Fruit fly (Drosophila melanogaster) whole organism, embryonic: ENCODE results near the gene Syx5.

ENCODE experiments used
- ATbp ChIP-seq: fragments of 200-800 bp; sonication (Bioruptor generic); optimal IDR thresholded peaks from 2 replicates; lab custom pipeline; 2017; ENCODE audit warnings: missing biosample characterization, mild to moderate bottlenecking, missing genetic modification characterization, missing genetic modification reagents
- B-H2 ChIP-seq: fragments of 200-800 bp; sonication (Bioruptor generic); optimal IDR thresholded peaks from 2 replicates; lab custom pipeline; 2018; ENCODE audit warnings: missing biosample characterization, mild to moderate bottlenecking, missing genetic modification characterization
- BtbVII ChIP-seq: fragments of 200-800 bp; sonication (Bioruptor generic); optimal IDR thresholded peaks from 3 replicates; lab custom pipeline; 2017; ENCODE audit warnings: missing biosample characterization, mild to moderate bottlenecking, missing genetic modification characterization
- CG10274 ChIP-seq: fragments of 200-800 bp; sonication (Bioruptor generic); optimal IDR thresholded peaks from 3 replicates; lab custom pipeline; 2017; ENCODE audit warnings: missing biosample characterization, mild to moderate bottlenecking, missing genetic modification characterization
- CG10462 ChIP-seq: fragments of 200-800 bp; sonication (Bioruptor generic); optimal IDR thresholded peaks from 2 replicates; lab custom pipeline; 2016; ENCODE audit warnings: missing biosample characterization, missing genetic modification characterization
- CG11398 ChIP-seq: fragments of 200-800 bp; sonication (Bioruptor generic); optimal IDR thresholded peaks from 2 replicates; lab custom pipeline; 2016; ENCODE audit warnings: missing biosample characterization, missing genetic modification characterization
- CG11696 ChIP-seq: fragments of 200-800 bp; sonication (Bioruptor generic); IDR thresholded peaks from 2 replicates; pipeline ENCODE4 v1.3.6; 2022; ENCODE audit warnings: missing biosample characterization, missing genetic modification characterization
- CG12155 ChIP-seq: fragments of 200-800 bp; sonication (Bioruptor generic); optimal IDR thresholded peaks from 3 replicates; lab custom pipeline; 2016; ENCODE audit warnings: missing biosample characterization, missing genetic modification characterization
- CG12219 ChIP-seq: fragments of 200-800 bp; sonication (Bioruptor generic); optimal IDR thresholded peaks from 3 replicates; lab custom pipeline; 2018; ENCODE audit warnings: missing biosample characterization, mild to moderate bottlenecking, missing genetic modification characterization
- CG13424 ChIP-seq: fragments of 200-800 bp; sonication (Bioruptor generic); optimal IDR thresholded peaks from 2 replicates; lab custom pipeline; 2019; ENCODE audit warnings: missing biosample characterization, mild to moderate bottlenecking, missing genetic modification characterization, moderate library complexity
- CG14860 ChIP-seq: fragments of 200-800 bp; sonication (Bioruptor generic); IDR thresholded peaks from 3 replicates; pipeline ENCODE4 v1.3.6; 2022; ENCODE audit warnings: missing biosample characterization, missing genetic modification characterization; ENCODE audit not compliant: partially characterized antibody
- CG1529 ChIP-seq: fragments of 200-800 bp; sonication (Bioruptor generic); optimal IDR thresholded peaks from 3 replicates; lab custom pipeline; 2018; ENCODE audit warnings: missing biosample characterization, missing genetic modification characterization
- CG15479 ChIP-seq: fragments of 200-800 bp; sonication (Bioruptor generic); optimal IDR thresholded peaks from 3 replicates; lab custom pipeline; 2019; ENCODE audit warnings: missing biosample characterization, mild to moderate bottlenecking, missing genetic modification characterization, moderate library complexity
- CG15514 ChIP-seq: fragments of 200-800 bp; sonication (Bioruptor generic); optimal IDR thresholded peaks from 3 replicates; lab custom pipeline; 2017; ENCODE audit warnings: missing biosample characterization, missing genetic modification characterization, mild to moderate bottlenecking, moderate library complexity, missing genetic modification reagents
- CG15696 ChIP-seq: fragments of 200-800 bp; sonication (Bioruptor generic); optimal IDR thresholded peaks from 2 replicates; lab custom pipeline; 2019; ENCODE audit warnings: missing biosample characterization, mild to moderate bottlenecking, missing genetic modification characterization, moderate library complexity
- CG16863 ChIP-seq: fragments of 200-800 bp; sonication (Bioruptor generic); optimal IDR thresholded peaks from 3 replicates; lab custom pipeline; 2016; ENCODE audit warnings: missing biosample characterization, missing genetic modification characterization
- CG17912 ChIP-seq: fragments of 200-800 bp; sonication (Bioruptor generic); optimal IDR thresholded peaks from 2 replicates; lab custom pipeline; 2018; ENCODE audit warnings: missing biosample characterization, mild to moderate bottlenecking, missing genetic modification characterization
- CG18764 ChIP-seq: fragments of 200-800 bp; sonication (Bioruptor generic); optimal IDR thresholded peaks from 3 replicates; lab custom pipeline; 2016; ENCODE audit warnings: missing biosample characterization, missing genetic modification characterization
- CG2129 ChIP-seq: fragments of 200-800 bp; sonication (Bioruptor generic); IDR thresholded peaks from 2 replicates; pipeline ENCODE4 v1.3.6; 2022; ENCODE audit warnings: missing biosample characterization, missing genetic modification characterization; ENCODE audit not compliant: partially characterized antibody
- CG3163 ChIP-seq: fragments of 200-800 bp; sonication (Bioruptor generic); optimal IDR thresholded peaks from 3 replicates; lab custom pipeline; 2016; ENCODE audit warnings: missing biosample characterization, missing genetic modification characterization
- CG8089 ChIP-seq: fragments of 200-800 bp; sonication (Bioruptor generic); optimal IDR thresholded peaks from 3 replicates; lab custom pipeline; 2016; ENCODE audit warnings: missing biosample characterization, missing genetic modification characterization
- CG8765 ChIP-seq: fragments of 200-800 bp; sonication (Bioruptor generic); IDR thresholded peaks from 2 replicates; pipeline ENCODE4 v1.3.6; 2022; ENCODE audit warnings: missing biosample characterization, missing genetic modification characterization
- CG9215 ChIP-seq: fragments of 200-800 bp; sonication (Bioruptor generic); IDR thresholded peaks from 2 replicates; pipeline ENCODE4 v1.3.6; 2022; ENCODE audit warnings: missing biosample characterization, missing genetic modification characterization
- HLH54F ChIP-seq: fragments of 200-800 bp; sonication (Bioruptor generic); optimal IDR thresholded peaks from 3 replicates; lab custom pipeline; 2016; ENCODE audit warnings: missing biosample characterization, missing genetic modification characterization
- Hr78 ChIP-seq, 2 experiments: fragments of 200-800 bp in 1 of 2; fragments of >200 bp in 1 of 2; sonication (Bioruptor generic) in 1 of 2; optimal IDR thresholded peaks; 2 replicates each; lab custom pipeline; 2017 to 2019; ENCODE audit warnings: missing biosample characterization in 2 of 2, missing genetic modification characterization in 2 of 2, mild to moderate bottlenecking in 1 of 2, moderate library complexity in 1 of 2
- Nf-YB ChIP-seq: fragments of 200-800 bp; sonication (Bioruptor generic); optimal IDR thresholded peaks from 3 replicates; lab custom pipeline; 2019; ENCODE audit warnings: missing biosample characterization, mild to moderate bottlenecking, missing genetic modification characterization, moderate library complexity
- Side ChIP-seq: fragments of 200-800 bp; sonication (Bioruptor generic); optimal IDR thresholded peaks from 2 replicates; lab custom pipeline; 2016; ENCODE audit warnings: missing biosample characterization, missing genetic modification characterization
- Six4 ChIP-seq: fragments of 200-800 bp; sonication (Bioruptor generic); optimal IDR thresholded peaks from 2 replicates; lab custom pipeline; 2016; ENCODE audit warnings: missing biosample characterization, missing genetic modification characterization
- Xbp1 ChIP-seq: fragments of 200-800 bp; sonication (Bioruptor generic); optimal IDR thresholded peaks from 3 replicates; lab custom pipeline; 2016; ENCODE audit warnings: missing biosample characterization, mild to moderate bottlenecking, missing genetic modification characterization
- aop ChIP-seq: fragments of 200-800 bp; sonication (Bioruptor generic); IDR thresholded peaks from 2 replicates; pipeline ENCODE4 v1.3.6; 2022; ENCODE audit warnings: missing biosample characterization, missing genetic modification characterization
- bowl ChIP-seq: fragments of 200-800 bp; sonication (Bioruptor generic); IDR thresholded peaks from 2 replicates; pipeline ENCODE4 v1.3.6; 2022; ENCODE audit warnings: missing biosample characterization, missing genetic modification characterization
- ci ChIP-seq: fragments of 200-800 bp; sonication (Bioruptor generic); IDR thresholded peaks from 3 replicates; pipeline ENCODE4 v1.3.6; 2022; ENCODE audit warnings: missing biosample characterization, missing genetic modification characterization
- cwo ChIP-seq: fragments of 200-800 bp; sonication (Bioruptor generic); optimal IDR thresholded peaks from 3 replicates; lab custom pipeline; 2017; ENCODE audit warnings: missing biosample characterization, missing genetic modification characterization, mild to moderate bottlenecking, moderate library complexity, missing genetic modification reagents
- esg ChIP-seq: fragments of 200-800 bp; sonication (Bioruptor generic); conservative IDR thresholded peaks from 2 replicates; pipeline ENCODE4 v1.3.6; 2022; ENCODE audit warnings: missing biosample characterization, missing genetic modification characterization
- ewg ChIP-seq: fragments of 200-800 bp; sonication (Bioruptor generic); optimal IDR thresholded peaks from 3 replicates; lab custom pipeline; 2017; ENCODE audit warnings: mild to moderate bottlenecking, missing biosample characterization, missing genetic modification reagents, missing genetic modification characterization
- jumu ChIP-seq: fragments of 200-800 bp; sonication (Bioruptor generic); optimal IDR thresholded peaks from 3 replicates; lab custom pipeline; 2016; ENCODE audit warnings: missing biosample characterization, missing genetic modification characterization
- lbe ChIP-seq: fragments of 200-800 bp; sonication (Bioruptor generic); optimal IDR thresholded peaks from 2 replicates; lab custom pipeline; 2016; ENCODE audit warnings: missing biosample characterization, mild to moderate bottlenecking, missing genetic modification characterization
- lola ChIP-seq, 3 experiments: fragments of >200 bp in 2 of 3; fragments of 200-800 bp in 1 of 3; sonication (Bioruptor generic) in 1 of 3; optimal IDR thresholded peaks; 2 replicates each; lab custom pipeline; 2017 to 2019; ENCODE audit warnings: missing biosample characterization in 3 of 3, missing genetic modification characterization in 3 of 3, mild to moderate bottlenecking in 1 of 3, moderate library complexity in 1 of 3
- nerfin-2 ChIP-seq: fragments of 200-800 bp; sonication (Bioruptor generic); IDR thresholded peaks from 2 replicates; pipeline ENCODE4 v1.3.6; 2022; ENCODE audit warnings: missing biosample characterization, missing genetic modification characterization; ENCODE audit not compliant: partially characterized antibody
- odd ChIP-seq: fragments of 200-800 bp; sonication (Bioruptor generic); optimal IDR thresholded peaks from 2 replicates; lab custom pipeline; 2017; ENCODE audit warnings: missing biosample characterization, mild to moderate bottlenecking, missing genetic modification characterization
- repo ChIP-seq: fragments of 200-800 bp; sonication (Bioruptor generic); optimal IDR thresholded peaks from 2 replicates; lab custom pipeline; 2016; ENCODE audit warnings: missing biosample characterization, missing genetic modification characterization
- shn ChIP-seq: fragments of 200-800 bp; sonication (Bioruptor generic); optimal IDR thresholded peaks from 3 replicates; lab custom pipeline; 2016; ENCODE audit warnings: missing biosample characterization, missing genetic modification characterization
- so ChIP-seq: fragments of 200-800 bp; sonication (Bioruptor generic); IDR thresholded peaks from 3 replicates; pipeline ENCODE4 v1.3.6; 2022; ENCODE audit warnings: missing biosample characterization, missing genetic modification characterization
- stc ChIP-seq: fragments of 200-800 bp; sonication (Bioruptor generic); IDR thresholded peaks from 2 replicates; pipeline ENCODE4 v1.3.6; 2022; ENCODE audit warnings: missing biosample characterization, missing genetic modification characterization
- tin ChIP-seq: fragments of 200-800 bp; sonication (Bioruptor generic); optimal IDR thresholded peaks from 3 replicates; lab custom pipeline; 2016; ENCODE audit warnings: missing biosample characterization, missing genetic modification characterization
- trh ChIP-seq: fragments of 200-800 bp; sonication (Bioruptor generic); optimal IDR thresholded peaks from 2 replicates; lab custom pipeline; 2016; ENCODE audit warnings: missing biosample characterization, missing genetic modification characterization
- wdn ChIP-seq: fragments of 200-800 bp; sonication (Bioruptor generic); IDR thresholded peaks from 2 replicates; pipeline ENCODE4 v1.3.6; 2022; ENCODE audit warnings: missing biosample characterization, missing genetic modification characterization
- zen2 ChIP-seq: fragments of 200-800 bp; sonication (Bioruptor generic); IDR thresholded peaks from 3 replicates; pipeline ENCODE4 v1.3.6; 2022; ENCODE audit warnings: missing biosample characterization, missing genetic modification characterization; ENCODE audit not compliant: partially characterized antibody

The Syx5 gene

DNA sequence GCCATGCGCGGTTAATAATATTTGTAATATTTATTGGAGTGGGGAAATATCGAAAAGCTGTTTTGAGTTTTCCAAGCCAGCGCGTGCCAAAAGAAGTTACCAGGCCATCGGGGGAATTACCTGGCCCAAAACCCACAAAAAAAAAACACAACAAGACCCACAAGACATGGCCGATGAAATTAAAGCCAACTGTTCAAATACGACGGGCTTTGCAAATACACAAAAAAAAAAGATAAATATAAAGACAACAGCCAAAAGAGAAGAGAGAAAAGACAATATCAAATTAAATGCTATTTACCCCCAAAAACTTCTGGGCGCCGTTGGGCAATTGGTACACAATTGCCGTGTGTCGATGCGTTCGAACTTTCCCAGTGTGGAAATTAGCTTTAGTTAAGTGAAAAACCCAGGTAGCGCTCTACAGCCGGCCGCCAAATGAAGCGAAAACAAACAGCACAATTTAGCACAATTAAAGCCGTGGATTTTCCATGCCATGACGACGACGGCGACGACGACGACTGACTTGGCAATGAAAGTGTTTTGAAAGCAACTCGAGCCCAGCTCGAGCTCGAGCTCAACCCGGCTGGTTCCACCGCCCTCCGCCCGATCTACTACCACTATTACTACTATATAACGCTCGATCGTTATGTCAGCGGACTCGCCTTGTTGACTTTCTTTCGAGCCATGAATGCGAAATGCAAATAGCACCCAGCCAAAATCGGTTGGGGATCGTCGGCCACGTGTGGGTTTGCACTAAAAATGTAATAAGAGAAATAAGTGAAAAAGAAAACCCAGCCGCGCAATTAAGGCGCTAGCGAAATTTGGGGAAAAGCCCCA is 10.8 kb downstream of the Syx5 start (continued):
- TF ChIP-seq lola (GFP tag; optimal IDR thresholded peaks at IDR 0.05; lab: Kevin White, UChicago): no peak
- peak; percentile 54; the same call in 2 of the 3 replicates for TF ChIP-seq so
- TF ChIP-seq CG3163 (GFP tag; lab: Kevin White, UChicago): peak; percentile 12
- TF ChIP-seq ATbp (GFP tag; lab: Kevin White, UChicago): peak; percentile 91
- TF ChIP-seq tin (GFP tag; lab: Kevin White, UChicago): no peak
- no peak for TF ChIP-seq aop (GFP tag; lab: Robert Waterston, UW)
- TF ChIP-seq ci (GFP tag; lab: Robert Waterston, UW): peak; percentile 70; the same call in 2 of the 3 replicates
- TF ChIP-seq CG9215 (GFP tag; lab: Robert Waterston, UW): no peak
- TF ChIP-seq CG12219 (GFP tag; lab: Kevin White, UChicago): no peak
- TF ChIP-seq CG16863 (GFP tag; lab: Kevin White, UChicago): no peak
- TF ChIP-seq CG13424 (tag; lab: Kevin White, UChicago): peak; percentile 26
- TF ChIP-seq stc: peak; percentile 43; the same call in 1 of the 2 replicates
- no peak for TF ChIP-seq trh (GFP tag; lab: Kevin White, UChicago)
- no peak for TF ChIP-seq CG10462 (GFP tag; lab: Kevin White, UChicago)
- TF ChIP-seq CG8089 (GFP tag; lab: Kevin White, UChicago): peak; percentile 8
- TF ChIP-seq CG1529: peak; percentile 41
- no peak for TF ChIP-seq esg (GFP tag; lab: Robert Waterston, UW)
- TF ChIP-seq CG17912 (GFP tag; lab: Kevin White, UChicago): peak; percentile 57
- peak; percentile 47 for TF ChIP-seq CG11398 (GFP tag; lab: Kevin White, UChicago)
- TF ChIP-seq CG14860 (GFP tag; lab: Robert Waterston, UW): no peak
- TF ChIP-seq Six4 (GFP tag; lab: Kevin White, UChicago): peak; percentile 18
- TF ChIP-seq lbe (GFP tag; lab: Kevin White, UChicago): no peak
- no peak for TF ChIP-seq CG15479
- peak; percentile 25 for TF ChIP-seq CG12155 (GFP tag; lab: Kevin White, UChicago)
- peak; percentile 13 for TF ChIP-seq CG15514 (GFP tag; lab: Kevin White, UChicago)
- no peak for TF ChIP-seq cwo
- TF ChIP-seq CG8765: no peak
- TF ChIP-seq wdn: 0 out of 2 replicates have a peak, but pooled peaks have one; percentile 21
- no peak for TF ChIP-seq Hr78 (GFP tag; optimal IDR thresholded peaks at IDR 0.05; lab: Kevin White, UChicago)
- no peak for TF ChIP-seq Xbp1
- TF ChIP-seq CG11696 (GFP tag; lab: Robert Waterston, UW): peak; percentile 56; the same call in 1 of the 2 replicates
- TF ChIP-seq CG15696: no peak
- TF ChIP-seq shn (GFP tag; lab: Kevin White, UChicago): no peak
- peak; percentile 4; the same call in 1 of the 2 replicates for TF ChIP-seq bowl (GFP tag; lab: Robert Waterston, UW)
- no peak for TF ChIP-seq CG18764 (GFP tag; lab: Kevin White, UChicago)
- no peak for TF ChIP-seq zen2 (GFP tag; lab: Robert Waterston, UW)
- no peak for TF ChIP-seq nerfin-2 (GFP tag; lab: Robert Waterston, UW)
- TF ChIP-seq B-H2 (GFP tag; lab: Kevin White, UChicago): peak; percentile 58
- TF ChIP-seq CG2129 (GFP tag; lab: Robert Waterston, UW): no peak
- peak; percentile 63 for TF ChIP-seq BtbVII (GFP tag; lab: Kevin White, UChicago)
- peak; percentile 16 for TF ChIP-seq repo
- TF ChIP-seq jumu (GFP tag; lab: Kevin White, UChicago): no peak
- TF ChIP-seq Side (GFP tag; lab: Kevin White, UChicago): peak; percentile 50
- TF ChIP-seq HLH54F (GFP tag; lab: Kevin White, UChicago): no peak
- TF ChIP-seq ewg (GFP tag; lab: Kevin White, UChicago): peak; percentile 22
- no peak for TF ChIP-seq CG10274 (GFP tag; lab: Kevin White, UChicago)
- TF ChIP-seq Nf-YB (GFP tag; lab: Kevin White, UChicago): peak; percentile 20
- peak; percentile 72 for TF ChIP-seq odd (GFP tag; lab: Kevin White, UChicago)
